Worm (Caenorhabditis elegans) whole organism, early embryonic: ENCODE measurements around the gene snap-1.

Experiments used
- B0310.2 ChIP-seq: sonication (generic microtip); optimal IDR thresholded peaks from 2 replicates; lab custom pipeline; 2016; ENCODE audit warnings: mild to moderate bottlenecking, missing genetic modification characterization, missing compliant biosample characterization
- F13C5.2 ChIP-seq: sonication (generic microtip); optimal IDR thresholded peaks from 2 replicates; lab custom pipeline; 2017; ENCODE audit warnings: mild to moderate bottlenecking, missing genetic modification characterization, inconsistent platforms, missing compliant biosample characterization
- aly-1 ChIP-seq: sonication (generic microtip); optimal IDR thresholded peaks from 2 replicates; lab custom pipeline; 2016; ENCODE audit warnings: missing genetic modification characterization, missing compliant biosample characterization
- ama-1 ChIP-seq: fragments of 150-350 bp; optimal IDR thresholded peaks from 2 replicates; lab custom pipeline; 2014
- ceh-13 ChIP-seq: fragments of 200-800 bp; sonication (Bioruptor generic); optimal IDR thresholded peaks from 2 replicates; lab custom pipeline; 2018; ENCODE audit warnings: mild to moderate bottlenecking, missing genetic modification characterization, missing compliant biosample characterization
- ceh-36 ChIP-seq: sonication (generic microtip); optimal IDR thresholded peaks from 2 replicates; lab custom pipeline; 2016; ENCODE audit warnings: missing genetic modification characterization, inconsistent platforms, missing compliant biosample characterization
- ets-7 ChIP-seq: sonication (generic microtip); optimal IDR thresholded peaks from 2 replicates; lab custom pipeline; 2016; ENCODE audit warnings: missing genotype, missing genetic modification characterization, missing compliant biosample characterization
- flt-1 ChIP-seq: fragments of 200-800 bp; sonication (Bioruptor generic); IDR thresholded peaks from 2 replicates; pipeline ENCODE4 v1.3.6; 2022; ENCODE audit warnings: missing genetic modification characterization, missing compliant biosample characterization
- hmbx-1 ChIP-seq: sonication (generic microtip); optimal IDR thresholded peaks from 2 replicates; lab custom pipeline; 2016; ENCODE audit warnings: mild to moderate bottlenecking, missing genetic modification characterization, missing compliant biosample characterization
- hmg-4 ChIP-seq: fragments of 200-800 bp; sonication (Bioruptor generic); optimal IDR thresholded peaks from 2 replicates; lab custom pipeline; 2018; ENCODE audit warnings: mild to moderate bottlenecking, missing genetic modification characterization, missing compliant biosample characterization
- hnd-1 ChIP-seq: sonication (generic microtip); optimal IDR thresholded peaks from 2 replicates; lab custom pipeline; 2016; ENCODE audit warnings: missing genetic modification characterization, missing compliant biosample characterization
- pes-1 ChIP-seq: fragments of 200-800 bp; sonication (Bioruptor generic); IDR thresholded peaks from 2 replicates; pipeline ENCODE4 v1.3.6; 2022; ENCODE audit warnings: missing genetic modification reagents, missing genetic modification characterization, missing compliant biosample characterization
- scrt-1 ChIP-seq: fragments of 200-800 bp; sonication (Bioruptor generic); IDR thresholded peaks from 2 replicates; pipeline ENCODE4 v1.3.6; 2022; ENCODE audit warnings: missing genetic modification characterization, missing compliant biosample characterization
- sea-1 ChIP-seq: fragments of 200-800 bp; sonication (Bioruptor generic); conservative IDR thresholded peaks from 2 replicates; pipeline ENCODE4 v1.3.6; 2022; ENCODE audit warnings: missing genetic modification characterization, missing compliant biosample characterization
- tbx-11 ChIP-seq: fragments of 200-800 bp; sonication (Bioruptor generic); IDR thresholded peaks from 2 replicates; pipeline ENCODE4 v1.3.6; 2022; ENCODE audit warnings: missing genetic modification characterization, missing compliant biosample characterization
- tbx-37 ChIP-seq: fragments of 200-800 bp; sonication (Bioruptor generic); conservative IDR thresholded peaks from 2 replicates; pipeline ENCODE4 v1.3.6; 2022; ENCODE audit warnings: missing genetic modification reagents, missing genetic modification characterization, missing compliant biosample characterization
- tra-4 ChIP-seq: sonication (generic microtip); optimal IDR thresholded peaks from 2 replicates; lab custom pipeline; 2017; ENCODE audit warnings: missing genetic modification characterization, missing compliant biosample characterization

The snap-1 gene

ce11 chrV:8102960-8103359 lies 27.5 kb upstream of the snap-1 start, which contains the start of gene str-90:
Gene str-90, plus strand, starts transcription at chrV:8103260.
- TF ChIP-seq ceh-13 (GFP tag; lab: Kevin White, UChicago), result no peak
- TF ChIP-seq tbx-37 (GFP tag; lab: Robert Waterston, UW), result no peak
- no peak for TF ChIP-seq tbx-11 (GFP tag; lab: Robert Waterston, UW)
- no peak for TF ChIP-seq pes-1 (GFP tag; lab: Robert Waterston, UW)
- no peak for TF ChIP-seq ama-1 (lab: Kevin White, UChicago)
- no peak for TF ChIP-seq F13C5.2 (tag; lab: Kevin White, UChicago)
- no peak for TF ChIP-seq sea-1 (GFP tag; lab: Robert Waterston, UW)
- no peak for TF ChIP-seq flt-1 (GFP tag; lab: Robert Waterston, UW)
- no peak for TF ChIP-seq scrt-1 (GFP tag; lab: Robert Waterston, UW)
- no peak for TF ChIP-seq tra-4 (tag; lab: Kevin White, UChicago)
- no peak for TF ChIP-seq ets-7 (tag; lab: Kevin White, UChicago)
- TF ChIP-seq aly-1 (tag; lab: Kevin White, UChicago), result no peak
- TF ChIP-seq hmg-4, result no peak
- no peak for TF ChIP-seq hmbx-1 (tag; lab: Kevin White, UChicago)
- TF ChIP-seq B0310.2 (tag; lab: Kevin White, UChicago), result no peak
- no peak for TF ChIP-seq hnd-1 (tag; lab: Kevin White, UChicago)
- TF ChIP-seq ceh-36 (tag; lab: Kevin White, UChicago), result no peak

- no peak for TF ChIP-seq F13C5.2 (tag; lab: Kevin White, UChicago)
- TF ChIP-seq sea-1 (GFP tag; lab: Robert Waterston, UW), result no peak
Measured at ce11 chrV:8104473-8104872, 25.9 kb upstream of the snap-1 start, which contains the start of gene srlf-16. Gene srlf-16, plus strand, starts transcription at chrV:8104773.

ce11 chrV:8108670-8109069 lies 21.7 kb upstream of the snap-1 start, which contains the start of gene myo-5:
Gene myo-5, plus strand, starts transcription at chrV:8108970.
- TF ChIP-seq flt-1 (GFP tag; lab: Robert Waterston, UW), result no peak
- TF ChIP-seq tbx-37 (GFP tag; lab: Robert Waterston, UW), result no peak
- no peak for TF ChIP-seq tra-4 (tag; lab: Kevin White, UChicago)
- TF ChIP-seq B0310.2 (tag; lab: Kevin White, UChicago), result no peak
- no peak for TF ChIP-seq pes-1 (GFP tag; lab: Robert Waterston, UW)
- no peak for TF ChIP-seq ama-1 (lab: Kevin White, UChicago)
- TF ChIP-seq hmbx-1 (tag; lab: Kevin White, UChicago), result no peak
- TF ChIP-seq sea-1 (GFP tag; lab: Robert Waterston, UW), result no peak
- TF ChIP-seq scrt-1 (GFP tag; lab: Robert Waterston, UW), result no peak
- TF ChIP-seq aly-1 (tag; lab: Kevin White, UChicago), result no peak

- TF ChIP-seq scrt-1 (GFP tag; lab: Robert Waterston, UW) (no peak), F13C5.2 (tag; lab: Kevin White, UChicago) (no peak), sea-1 (GFP tag; lab: Robert Waterston, UW) (no peak)
Measured at ce11 chrV:8110816-8111215, 19.6 kb upstream of the snap-1 start.

- no peak for TF ChIP-seq hmbx-1 (tag; lab: Kevin White, UChicago)
- no peak for TF ChIP-seq hmg-4
Measured at ce11 chrV:8114542-8114941, 15.9 kb upstream of the snap-1 start.

ce11 chrV:8117964-8118363 lies 12.4 kb upstream of the snap-1 start, which contains the start of gene D1014.7:
Gene D1014.7, plus strand, starts transcription at chrV:8118264.
- no peak for TF ChIP-seq scrt-1 (GFP tag; lab: Robert Waterston, UW)
- no peak for TF ChIP-seq ets-7 (tag; lab: Kevin White, UChicago)
- TF ChIP-seq hmg-4, result no peak
- TF ChIP-seq hmbx-1 (tag; lab: Kevin White, UChicago), result no peak
- no peak for TF ChIP-seq flt-1 (GFP tag; lab: Robert Waterston, UW)
- TF ChIP-seq ceh-36 (tag; lab: Kevin White, UChicago), result no peak
- no peak for TF ChIP-seq ceh-13 (GFP tag; lab: Kevin White, UChicago)
- TF ChIP-seq sea-1 (GFP tag; lab: Robert Waterston, UW), result no peak
- no peak for TF ChIP-seq ama-1 (lab: Kevin White, UChicago)
- no peak for TF ChIP-seq tbx-11 (GFP tag; lab: Robert Waterston, UW)
- no peak for TF ChIP-seq tbx-37 (GFP tag; lab: Robert Waterston, UW)
- no peak for TF ChIP-seq hnd-1 (tag; lab: Kevin White, UChicago)
- TF ChIP-seq aly-1 (tag; lab: Kevin White, UChicago), result no peak
- TF ChIP-seq B0310.2 (tag; lab: Kevin White, UChicago), result no peak
- no peak for TF ChIP-seq pes-1 (GFP tag; lab: Robert Waterston, UW)
- TF ChIP-seq tra-4 (tag; lab: Kevin White, UChicago), result no peak

ce11 chrV:8120868-8121267 lies 9.5 kb upstream of the snap-1 start, which contains the start of gene D1014.6:
Gene D1014.6, plus strand, starts transcription at chrV:8121168.
- TF ChIP-seq hmbx-1 (tag; lab: Kevin White, UChicago), result no peak
- no peak for TF ChIP-seq B0310.2 (tag; lab: Kevin White, UChicago)
- no peak for TF ChIP-seq ama-1 (lab: Kevin White, UChicago)
- TF ChIP-seq scrt-1 (GFP tag; lab: Robert Waterston, UW), result no peak
- no peak for TF ChIP-seq flt-1 (GFP tag; lab: Robert Waterston, UW)
- no peak for TF ChIP-seq tra-4 (tag; lab: Kevin White, UChicago)

- TF ChIP-seq pes-1 (GFP tag; lab: Robert Waterston, UW), result no peak
- no peak for TF ChIP-seq ceh-36 (tag; lab: Kevin White, UChicago)
- TF ChIP-seq flt-1 (GFP tag; lab: Robert Waterston, UW), result no peak
- TF ChIP-seq hmbx-1 (tag; lab: Kevin White, UChicago), result no peak
- no peak for TF ChIP-seq F13C5.2 (tag; lab: Kevin White, UChicago)
- TF ChIP-seq tbx-11 (GFP tag; lab: Robert Waterston, UW), result no peak
- no peak for TF ChIP-seq ceh-13 (GFP tag; lab: Kevin White, UChicago)
- TF ChIP-seq scrt-1 (GFP tag; lab: Robert Waterston, UW), result no peak
Measured at ce11 chrV:8123384-8123783, 7.0 kb upstream of the snap-1 start, which contains the start of gene D1014.5. Gene D1014.5, plus strand, starts transcription at chrV:8123684.
